Worm (Caenorhabditis elegans) whole organism, L1 larva: ENCODE measurements around the gene srsx-13.

Experiments
- alr-1 ChIP-seq: fragments of 200-800 bp; sonication (Bioruptor generic); optimal IDR thresholded peaks from 2 replicates; lab custom pipeline; 2018; ENCODE audit warnings: borderline replicate concordance, mild to moderate bottlenecking, missing genetic modification characterization, missing compliant biosample characterization
- hlh-4 ChIP-seq: sonication (generic microtip); optimal IDR thresholded peaks from 2 replicates; lab custom pipeline; 2016; ENCODE audit warnings: mild to moderate bottlenecking, missing genetic modification characterization, missing compliant biosample characterization
- lin-13 ChIP-seq: fragments of 150-350 bp; optimal IDR thresholded peaks from 2 replicates; lab custom pipeline; 2014; ENCODE audit warnings: missing biosample characterization, missing genetic modification reagents, missing genetic modification characterization
- lsy-2 ChIP-seq, 2 experiments: fragments of 150-350 bp; optimal IDR thresholded peaks; 2 replicates each; lab custom pipeline; 2014; ENCODE audit warnings: missing biosample characterization in 2 of 2, missing genetic modification characterization in 2 of 2
- nhr-11 ChIP-seq: fragments of 150-350 bp; optimal IDR thresholded peaks from 2 replicates; lab custom pipeline; 2014; ENCODE audit warnings: missing biosample characterization, missing genetic modification characterization
- unc-62 ChIP-seq: fragments of 150-350 bp; optimal IDR thresholded peaks from 2 replicates; lab custom pipeline; 2014; ENCODE audit warnings: missing biosample characterization, missing genetic modification reagents, missing genetic modification characterization
- ztf-11 ChIP-seq, 2 experiments: sonication (generic microtip); optimal IDR thresholded peaks; 2 replicates each; lab custom pipeline; 2016 to 2017; ENCODE audit warnings: missing genetic modification characterization in 2 of 2, missing biosample characterization in 1 of 2, missing compliant biosample characterization in 1 of 2

DNA sequence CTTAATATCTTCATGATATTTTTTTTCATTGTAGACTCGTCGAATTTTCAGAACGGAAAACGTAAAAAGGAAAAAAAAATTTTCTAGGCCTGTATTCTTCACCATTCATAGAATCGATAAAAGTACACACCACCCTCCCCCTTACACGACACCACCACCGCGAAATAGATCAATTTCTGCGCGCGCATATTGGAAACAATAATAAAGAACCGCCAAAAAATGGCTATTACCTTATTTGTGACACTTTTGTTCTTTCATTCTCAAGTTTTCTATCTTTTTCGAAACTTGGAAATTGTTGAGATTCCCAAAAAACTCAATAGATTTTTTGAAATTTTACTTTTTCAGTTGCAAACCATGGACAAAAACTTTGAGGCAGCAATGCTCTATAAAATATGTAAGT is 7.9 kb downstream of the srsx-13 start, which contains the start of gene F26G5.1:
- no peak for TF ChIP-seq unc-62 (GFP tag; lab: Kevin White, UChicago)
- no peak for TF ChIP-seq lin-13 (GFP tag; lab: Kevin White, UChicago)
- no peak for TF ChIP-seq lsy-2 (tag; optimal IDR thresholded peaks at IDR 0.05; lab: Kevin White, UChicago)
- no peak for TF ChIP-seq alr-1 (tag; lab: Kevin White, UChicago)
- TF ChIP-seq ztf-11 (tag; optimal IDR thresholded peaks at IDR 0.05; lab: Kevin White, UChicago), result no peak
- no peak for TF ChIP-seq nhr-11
- TF ChIP-seq hlh-4, result no peak
